Fruit fly (Drosophila melanogaster) whole organism, embryonic: ENCODE data around the gene Galphai.

Experiments
- Abd-B ChIP-seq: fragments of 200-800 bp; sonication (Bioruptor generic); optimal IDR thresholded peaks from 2 replicates; lab custom pipeline; 2018; ENCODE audit warnings: missing biosample characterization, mild to moderate bottlenecking, missing genetic modification characterization, moderate library complexity
- Antp ChIP-seq: fragments of 200-800 bp; sonication (Bioruptor generic); optimal IDR thresholded peaks from 3 replicates; lab custom pipeline; 2016; ENCODE audit warnings: missing biosample characterization, missing genetic modification characterization
- Awh ChIP-seq: fragments of 200-800 bp; sonication (Bioruptor generic); IDR thresholded peaks from 2 replicates; pipeline ENCODE4, ENCODE4 v1.3.6; 2022; ENCODE audit warnings: missing biosample characterization, missing genetic modification characterization
- CG10366 ChIP-seq: fragments of 200-800 bp; sonication (Bioruptor generic); IDR thresholded peaks from 2 replicates; pipeline ENCODE4 v1.3.6; 2022; ENCODE audit warnings: missing biosample characterization, missing genetic modification characterization
- CG15269 ChIP-seq: fragments of 200-800 bp; sonication (Bioruptor generic); optimal IDR thresholded peaks from 2 replicates; lab custom pipeline; 2018; ENCODE audit warnings: missing biosample characterization, mild to moderate bottlenecking, missing genetic modification characterization, moderate library complexity
- CG15479 ChIP-seq: fragments of 200-800 bp; sonication (Bioruptor generic); optimal IDR thresholded peaks from 3 replicates; lab custom pipeline; 2019; ENCODE audit warnings: missing biosample characterization, mild to moderate bottlenecking, missing genetic modification characterization, moderate library complexity
- CG1602 ChIP-seq: fragments of 200-800 bp; sonication (Bioruptor generic); optimal IDR thresholded peaks from 3 replicates; lab custom pipeline; 2016; ENCODE audit warnings: missing biosample characterization, missing genetic modification characterization
- CG3847 ChIP-seq: fragments of 200-800 bp; sonication (Bioruptor generic); IDR thresholded peaks from 2 replicates; pipeline ENCODE4 v1.3.6; 2022; ENCODE audit warnings: missing biosample characterization, missing genetic modification characterization
- CG4424 ChIP-seq: fragments of 200-800 bp; sonication (Bioruptor generic); optimal IDR thresholded peaks from 3 replicates; lab custom pipeline; 2016; ENCODE audit warnings: missing biosample characterization, missing genetic modification characterization
- CG7839 ChIP-seq: fragments of 200-800 bp; sonication (Bioruptor generic); optimal IDR thresholded peaks from 3 replicates; lab custom pipeline; 2018; ENCODE audit warnings: missing biosample characterization, mild to moderate bottlenecking, missing genetic modification characterization, moderate library complexity
- CG7987 ChIP-seq: fragments of 200-800 bp; sonication (Bioruptor generic); optimal IDR thresholded peaks from 2 replicates; lab custom pipeline; 2018; ENCODE audit warnings: missing biosample characterization, mild to moderate bottlenecking, missing genetic modification characterization, moderate library complexity
- CG9797 ChIP-seq: fragments of 200-800 bp; sonication (Bioruptor generic); optimal IDR thresholded peaks from 3 replicates; lab custom pipeline; 2018; ENCODE audit warnings: missing biosample characterization, mild to moderate bottlenecking, missing genetic modification characterization
- CG9932 ChIP-seq: fragments of 200-800 bp; sonication (Bioruptor generic); IDR thresholded peaks from 2 replicates; pipeline ENCODE4 v1.3.6; 2022; ENCODE audit warnings: missing biosample characterization, missing genetic modification characterization
- CHES-1-like ChIP-seq: fragments of 200-800 bp; sonication (Bioruptor generic); optimal IDR thresholded peaks from 2 replicates; lab custom pipeline; 2016; ENCODE audit warnings: missing biosample characterization, missing genetic modification characterization
- CkIIα-i1 ChIP-seq: fragments of 200-800 bp; sonication (Bioruptor generic); IDR thresholded peaks from 2 replicates; pipeline ENCODE4 v1.3.6; 2022; ENCODE audit warnings: missing biosample characterization, missing genetic modification characterization
- CoRest ChIP-seq: fragments of 200-800 bp; sonication (Bioruptor generic); optimal IDR thresholded peaks from 3 replicates; lab custom pipeline; 2018; ENCODE audit warnings: missing biosample characterization, mild to moderate bottlenecking, missing genetic modification characterization, moderate library complexity
- D ChIP-seq, 2 experiments: fragments of 200-800 bp in 1 of 2; fragments of >200 bp in 1 of 2; sonication (Bioruptor generic) in 1 of 2; optimal IDR thresholded peaks; 2 replicates in 1 of 2; 3 replicates in 1 of 2; lab custom pipeline; 2017; ENCODE audit warnings: mild to moderate bottlenecking in 1 of 2, missing biosample characterization in 1 of 2, missing genetic modification characterization in 1 of 2, missing genetic modification reagents in 1 of 2
- Eip74EF ChIP-seq, 2 experiments: fragments of 200-800 bp in 1 of 2; fragments of >200 bp in 1 of 2; sonication (Bioruptor generic) in 1 of 2; optimal IDR thresholded peaks; 2 replicates each; lab custom pipeline; 2017 to 2019; ENCODE audit warnings: missing biosample characterization in 2 of 2, missing genetic modification characterization in 2 of 2, mild to moderate bottlenecking in 1 of 2, moderate library complexity in 1 of 2
- HLH3B ChIP-seq: fragments of 200-800 bp; sonication (Bioruptor generic); IDR thresholded peaks from 2 replicates; pipeline ENCODE4 v1.3.6; 2022; ENCODE audit warnings: missing biosample characterization, missing genetic modification characterization
- Hr39 ChIP-seq: fragments of >200 bp; optimal IDR thresholded peaks from 2 replicates; lab custom pipeline; 2017
- Jarid2 ChIP-seq: fragments of 200-800 bp; sonication (Bioruptor generic); optimal IDR thresholded peaks from 3 replicates; lab custom pipeline; 2017; ENCODE audit warnings: mild to moderate bottlenecking, missing biosample characterization, missing genetic modification reagents, missing genetic modification characterization
- Lpt ChIP-seq: fragments of >200 bp; optimal IDR thresholded peaks from 2 replicates; lab custom pipeline; 2018; ENCODE audit warnings: missing biosample characterization, missing genetic modification characterization
- MTF-1 ChIP-seq: fragments of 200-800 bp; sonication (Bioruptor generic); optimal IDR thresholded peaks from 2 replicates; lab custom pipeline; 2018; ENCODE audit warnings: missing biosample characterization, mild to moderate bottlenecking, missing genetic modification characterization, borderline replicate concordance
- Max ChIP-seq: fragments of 200-800 bp; sonication (Bioruptor generic); optimal IDR thresholded peaks from 2 replicates; lab custom pipeline; 2016; ENCODE audit warnings: missing biosample characterization, mild to moderate bottlenecking, missing genetic modification characterization
- Med ChIP-seq: fragments of 200-800 bp; sonication (Bioruptor generic); peaks from one replicate; lab custom pipeline; 2016; ENCODE audit warnings: missing biosample characterization, missing genetic modification characterization, mild to moderate bottlenecking, inconsistent platforms, moderate library complexity
- Mes4 ChIP-seq: fragments of 200-800 bp; sonication (Bioruptor generic); optimal IDR thresholded peaks from 2 replicates; lab custom pipeline; 2016; ENCODE audit warnings: missing biosample characterization, missing genetic modification characterization
- Mrtf ChIP-seq: fragments of 200-800 bp; sonication (Bioruptor generic); IDR thresholded peaks from 3 replicates; pipeline ENCODE4 v1.3.6; 2022; ENCODE audit warnings: missing biosample characterization, missing genetic modification characterization
- Ptx1 ChIP-seq: fragments of 200-800 bp; sonication (Bioruptor generic); IDR thresholded peaks from 2 replicates; pipeline ENCODE4 v1.3.6; 2022; ENCODE audit warnings: missing biosample characterization, missing genetic modification characterization
- Ravus ChIP-seq: fragments of 200-800 bp; sonication (Bioruptor generic); IDR thresholded peaks from 2 replicates; pipeline ENCODE4 v1.3.6; 2022; ENCODE audit warnings: missing biosample characterization, missing genetic modification characterization
- chn ChIP-seq: fragments of 200-800 bp; sonication (Bioruptor generic); optimal IDR thresholded peaks from 2 replicates; lab custom pipeline; 2016; ENCODE audit warnings: missing biosample characterization, missing genetic modification characterization
- danr ChIP-seq: fragments of 200-800 bp; sonication (Bioruptor generic); IDR thresholded peaks from 2 replicates; pipeline ENCODE4 v1.3.6; 2022; ENCODE audit warnings: missing biosample characterization, missing genetic modification characterization
- esg ChIP-seq: fragments of 200-800 bp; sonication (Bioruptor generic); conservative IDR thresholded peaks from 2 replicates; pipeline ENCODE4 v1.3.6; 2022; ENCODE audit warnings: missing biosample characterization, missing genetic modification characterization
- ewg ChIP-seq: fragments of 200-800 bp; sonication (Bioruptor generic); optimal IDR thresholded peaks from 3 replicates; lab custom pipeline; 2017; ENCODE audit warnings: mild to moderate bottlenecking, missing biosample characterization, missing genetic modification reagents, missing genetic modification characterization
- grau ChIP-seq: fragments of 200-800 bp; optimal IDR thresholded peaks from 3 replicates; lab custom pipeline; 2019; ENCODE audit warnings: missing biosample characterization, mild to moderate bottlenecking, missing genetic modification characterization, moderate library complexity
- lab ChIP-seq: fragments of 200-800 bp; sonication (Bioruptor generic); optimal IDR thresholded peaks from 3 replicates; lab custom pipeline; 2017; ENCODE audit warnings: missing biosample characterization, missing genetic modification characterization, mild to moderate bottlenecking, moderate library complexity, missing genetic modification reagents
- pros ChIP-seq: fragments of 200-800 bp; sonication (Bioruptor generic); optimal IDR thresholded peaks from 3 replicates; lab custom pipeline; 2019; ENCODE audit warnings: missing biosample characterization, mild to moderate bottlenecking, missing genetic modification characterization, moderate library complexity
- pum ChIP-seq: fragments of 200-800 bp; sonication (Bioruptor generic); optimal IDR thresholded peaks from 2 replicates; lab custom pipeline; 2016; ENCODE audit warnings: missing biosample characterization, missing genetic modification characterization
- rib ChIP-seq: fragments of 200-800 bp; sonication (Bioruptor generic); IDR thresholded peaks from 2 replicates; pipeline ENCODE4 v1.3.6; 2022; ENCODE audit warnings: missing biosample characterization, missing genetic modification characterization
- slbo ChIP-seq: fragments of 200-800 bp; sonication (Bioruptor generic); IDR thresholded peaks from 2 replicates; pipeline ENCODE4 v1.3.6; 2022; ENCODE audit warnings: missing biosample characterization, missing genetic modification characterization
- tio ChIP-seq: fragments of 200-800 bp; sonication (Bioruptor generic); optimal IDR thresholded peaks from 2 replicates; lab custom pipeline; 2017; ENCODE audit warnings: missing biosample characterization, missing genetic modification characterization, inconsistent platforms
- toy ChIP-seq: fragments of 200-800 bp; sonication (Bioruptor generic); IDR thresholded peaks from 2 replicates; pipeline ENCODE4 v1.3.6; 2022; ENCODE audit warnings: missing biosample characterization, missing genetic modification characterization
- trem ChIP-seq: fragments of 200-800 bp; optimal IDR thresholded peaks from 3 replicates; lab custom pipeline; 2019; ENCODE audit warnings: missing biosample characterization, mild to moderate bottlenecking, missing genetic modification characterization, moderate library complexity
- twi ChIP-seq: fragments of 200-800 bp; optimal IDR thresholded peaks from 2 replicates; lab custom pipeline; 2019; ENCODE audit warnings: missing biosample characterization, mild to moderate bottlenecking, missing genetic modification characterization, moderate library complexity
- vvl ChIP-seq: fragments of 200-800 bp; sonication (Bioruptor generic); IDR thresholded peaks from 2 replicates; pipeline ENCODE4 v1.3.6; 2022; ENCODE audit warnings: missing biosample characterization, missing genetic modification characterization
- zfh1 ChIP-seq: fragments of 200-800 bp; sonication (Bioruptor generic); IDR thresholded peaks from 3 replicates; pipeline ENCODE4 v1.3.6; 2022; ENCODE audit warnings: missing biosample characterization, missing genetic modification characterization

Galphai gene

DNA sequence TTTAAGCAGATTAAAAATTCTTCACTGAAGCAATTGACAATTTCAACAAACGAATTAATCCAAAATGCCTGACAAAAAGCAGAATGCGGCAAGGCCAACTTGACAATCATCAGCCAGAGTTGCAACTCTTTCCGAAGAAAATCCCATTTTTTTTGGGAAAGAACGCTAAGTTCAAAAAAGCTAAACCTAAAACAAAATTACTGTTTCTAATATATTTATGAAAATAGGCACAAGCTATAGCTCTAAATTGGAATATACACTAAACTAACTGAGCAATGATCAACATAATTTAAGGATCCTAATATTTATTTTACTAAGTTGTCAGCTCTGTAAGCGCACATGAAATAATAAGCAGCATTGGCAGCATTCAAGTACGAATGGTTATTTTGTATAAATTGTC is 7.5 kb downstream of the Galphai start, which contains the start of gene CG10063:
Gene CG10063 (minus strand): TSS at position 101 of the 400 bp plus-strand sequence.
- no peak for TF ChIP-seq chn (GFP tag; lab: Kevin White, UChicago)
- TF ChIP-seq, all 482 proteins: peak for 0

DNA sequence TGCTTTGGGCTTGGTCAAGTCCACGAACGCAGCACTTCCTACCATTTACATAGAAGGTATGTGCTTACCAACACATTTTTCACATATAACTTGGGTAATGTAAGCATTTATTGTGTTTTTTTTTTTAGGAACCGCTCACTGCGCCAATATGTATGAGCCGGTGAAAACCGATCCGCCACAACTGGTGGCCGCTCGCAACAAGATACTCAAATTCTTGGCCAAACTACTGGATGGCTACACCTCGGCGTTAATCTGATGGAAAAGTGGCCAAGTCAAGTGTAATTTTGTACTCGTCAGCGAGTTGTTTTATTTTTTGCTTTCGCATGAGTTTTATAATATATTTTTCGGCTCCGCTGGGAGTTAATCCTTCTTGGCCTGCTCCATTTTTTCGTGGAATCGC is 8.5 kb downstream of the Galphai start:
- no peak for TF ChIP-seq CG10366 (GFP tag; lab: Robert Waterston, UW)
- no peak for TF ChIP-seq slbo (GFP tag; lab: Robert Waterston, UW)
- TF ChIP-seq Med (GFP tag; lab: Kevin White, UChicago) = no peak
- no peak for TF ChIP-seq Max
- no peak for TF ChIP-seq Jarid2 (GFP tag; lab: Kevin White, UChicago)
- no peak for TF ChIP-seq CHES-1-like (GFP tag; lab: Kevin White, UChicago)
- no peak for TF ChIP-seq pros
- no peak for TF ChIP-seq CG9797 (GFP tag; lab: Kevin White, UChicago)
- no peak for TF ChIP-seq Lpt
- no peak for TF ChIP-seq toy

DNA sequence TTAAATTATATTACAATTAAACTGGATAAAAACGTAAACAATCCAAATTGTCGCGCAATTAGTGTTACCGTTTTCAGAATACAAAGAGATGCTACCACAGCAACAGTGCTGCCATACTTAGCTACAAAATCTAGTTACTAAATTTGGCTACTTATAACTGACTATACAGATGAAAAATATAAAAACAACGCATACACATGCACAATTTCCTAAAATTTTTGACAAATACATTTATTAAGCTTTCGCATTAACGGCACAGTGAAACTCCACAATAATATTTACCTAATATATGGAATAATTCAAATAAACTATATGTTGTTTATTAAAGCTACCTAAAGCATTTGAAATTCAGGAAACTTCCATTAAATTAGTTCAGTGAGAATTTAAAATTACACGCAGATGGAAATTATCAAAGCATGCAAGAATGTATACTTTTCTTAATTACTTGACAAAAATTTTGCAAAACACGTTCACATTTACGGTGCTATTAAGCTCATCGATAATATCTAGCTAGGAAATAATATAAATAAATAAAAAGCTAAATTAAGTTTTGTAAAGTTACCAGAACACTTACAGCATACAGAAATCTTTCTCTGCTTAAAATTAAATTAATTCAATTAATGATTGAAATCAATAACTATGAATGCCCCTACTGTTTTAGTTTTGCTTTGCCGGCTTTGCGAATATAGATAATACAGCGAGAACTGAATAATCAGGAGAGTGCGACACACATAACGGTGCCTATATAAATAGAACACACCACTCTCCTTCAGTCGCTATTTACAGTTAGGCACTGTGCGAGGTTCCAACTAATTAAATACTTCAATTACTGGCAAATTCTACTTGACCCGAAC is 10.7 kb downstream of the Galphai start, which contains the start of the genes Mis12 and CG9953:
Gene Mis12 (minus strand): TSS at position 88 of the 854 bp plus-strand sequence.
Gene CG9953 (plus strand): TSS at position 698 of the 854 bp plus-strand sequence.
- TF ChIP-seq CoRest = peak; percentile 75
- no peak for TF ChIP-seq pum (GFP tag; lab: Kevin White, UChicago)
- TF ChIP-seq CG4424 (GFP tag; lab: Kevin White, UChicago) = peak; percentile 35
- no peak for TF ChIP-seq CG7987 (GFP tag; lab: Kevin White, UChicago)
- TF ChIP-seq rib (GFP tag; lab: Robert Waterston, UW) = 0 out of 2 replicates have a peak, but pooled peaks have one; percentile 17
- peak; percentile 62; the same call in 1 of the 2 replicates for TF ChIP-seq Ptx1 (GFP tag; lab: Robert Waterston, UW)
- TF ChIP-seq Awh = no peak; the same call in 1 of the 2 replicates
- TF ChIP-seq CG15269 = peak; percentile 58
- peak; percentile 36 for TF ChIP-seq CG9932 (GFP tag; lab: Robert Waterston, UW)
- TF ChIP-seq esg (GFP tag; lab: Robert Waterston, UW) = 0 out of 2 replicates have a peak, but pooled peaks have one; percentile 20
- TF ChIP-seq Ravus (GFP tag; lab: Robert Waterston, UW) = no peak
- TF ChIP-seq Antp (GFP tag; lab: Kevin White, UChicago) = no peak
- no peak for TF ChIP-seq ewg (GFP tag; lab: Kevin White, UChicago)
- peak; percentile 49 for TF ChIP-seq CG1602 (GFP tag; lab: Kevin White, UChicago)
- TF ChIP-seq twi (tag; lab: Kevin White, UChicago) = peak; percentile 42
- peak; percentile 32 for TF ChIP-seq Abd-B (GFP tag; lab: Kevin White, UChicago)
- no peak for TF ChIP-seq D (optimal IDR thresholded peaks at IDR 0.05; lab: Kevin White, UChicago)
- TF ChIP-seq D (GFP tag; optimal IDR thresholded peaks at IDR 0.05; lab: Kevin White, UChicago) = peak; percentile 30
- peak; percentile 22 for TF ChIP-seq trem (tag; lab: Kevin White, UChicago)
- no peak for TF ChIP-seq Mrtf (GFP tag; lab: Robert Waterston, UW)
- no peak for TF ChIP-seq lab (GFP tag; lab: Kevin White, UChicago)
- no peak for TF ChIP-seq danr (GFP tag; lab: Robert Waterston, UW)
- peak; percentile 78 for TF ChIP-seq vvl (GFP tag; lab: Robert Waterston, UW)
- TF ChIP-seq CkIIα-i1 (GFP tag; lab: Robert Waterston, UW) = no peak
- TF ChIP-seq Hr39 (lab: Kevin White, UChicago) = no peak
- peak; percentile 45 for TF ChIP-seq CG15479 (GFP tag; lab: Kevin White, UChicago)
- no peak for TF ChIP-seq MTF-1
- peak; percentile 45 for TF ChIP-seq CG7839 (tag; lab: Kevin White, UChicago)
- peak; percentile 23; the same call in 1 of the 3 replicates for TF ChIP-seq zfh1 (GFP tag; lab: Robert Waterston, UW)
- peak; percentile 36 for TF ChIP-seq grau (tag; lab: Kevin White, UChicago)
- TF ChIP-seq CG3847 (GFP tag; lab: Robert Waterston, UW) = no peak
- TF ChIP-seq Eip74EF (GFP tag; optimal IDR thresholded peaks at IDR 0.05; lab: Kevin White, UChicago) = peak in 1 of 2 experiments; percentile 17
- peak; percentile 68 for TF ChIP-seq tio
- peak; percentile 37; the same call in 1 of the 2 replicates for TF ChIP-seq HLH3B (GFP tag; lab: Robert Waterston, UW)
- TF ChIP-seq Mes4 (GFP tag; lab: Kevin White, UChicago) = no peak
